Worm (Caenorhabditis elegans) whole organism, L1 larva: ENCODE data around the gene arrd-22.

Source experiments
- ama-1 ChIP-seq: fragments of 150-350 bp; optimal IDR thresholded peaks from 2 replicates; lab custom pipeline; 2014
- ces-1 ChIP-seq: fragments of 150-350 bp; optimal IDR thresholded peaks from 2 replicates; lab custom pipeline; 2014; ENCODE audit warnings: missing biosample characterization, missing genetic modification reagents, missing genetic modification characterization
- hlh-17 ChIP-seq: fragments of 200-800 bp; sonication (Bioruptor generic); optimal IDR thresholded peaks from 2 replicates; lab custom pipeline; 2018; ENCODE audit warnings: missing genetic modification characterization, mild to moderate bottlenecking, missing compliant biosample characterization, moderate library complexity, borderline replicate concordance
- lin-39 ChIP-seq: fragments of 150-350 bp; optimal IDR thresholded peaks from 2 replicates; lab custom pipeline; 2014; ENCODE audit warnings: missing biosample characterization, missing genetic modification reagents, missing genetic modification characterization
- lsy-2 ChIP-seq, 2 experiments: fragments of 150-350 bp; optimal IDR thresholded peaks; 2 replicates each; lab custom pipeline; 2014; ENCODE audit warnings: missing biosample characterization in 2 of 2, missing genetic modification characterization in 2 of 2
- mdl-1 ChIP-seq, 2 experiments: fragments of 150-350 bp; optimal IDR thresholded peaks; 2 replicates each; lab custom pipeline; 2014 to 2017; ENCODE audit warnings: missing biosample characterization in 2 of 2, missing genetic modification characterization in 2 of 2, inconsistent platforms in 1 of 2
- nhr-77 ChIP-seq: fragments of 150-350 bp; optimal IDR thresholded peaks from 2 replicates; lab custom pipeline; 2014; ENCODE audit warnings: missing biosample characterization, missing genetic modification characterization
- pqm-1 ChIP-seq: sonication (generic microtip); optimal IDR thresholded peaks from 3 replicates; lab custom pipeline; 2017; ENCODE audit warnings: missing biosample characterization, missing genetic modification characterization
- snpc-4 ChIP-seq: fragments of 150-350 bp; optimal IDR thresholded peaks from 2 replicates; lab custom pipeline; 2014; ENCODE audit warnings: missing biosample characterization, missing genetic modification characterization
- sup-37 ChIP-seq: fragments of 200-800 bp; sonication (Bioruptor generic); optimal IDR thresholded peaks from 2 replicates; lab custom pipeline; 2018; ENCODE audit warnings: mild to moderate bottlenecking, missing genetic modification characterization, missing compliant biosample characterization
- tbx-2 ChIP-seq: sonication (generic microtip); optimal IDR thresholded peaks from 2 replicates; lab custom pipeline; 2016; ENCODE audit warnings: missing genetic modification characterization, missing compliant biosample characterization
- unc-30 ChIP-seq: sonication (generic microtip); optimal IDR thresholded peaks from 2 replicates; lab custom pipeline; 2017; ENCODE audit warnings: missing biosample characterization, missing genetic modification characterization
- unc-62 ChIP-seq: fragments of 150-350 bp; optimal IDR thresholded peaks from 2 replicates; lab custom pipeline; 2014; ENCODE audit warnings: missing biosample characterization, missing genetic modification reagents, missing genetic modification characterization
- ztf-4 ChIP-seq: fragments of 150-350 bp; optimal IDR thresholded peaks from 2 replicates; lab custom pipeline; 2014; ENCODE audit warnings: missing biosample characterization, missing genetic modification characterization

ce11 chrV:3445090-3445832 lies 34.9 kb downstream of the arrd-22 start:
- TF ChIP-seq sup-37 (GFP tag; lab: Kevin White, UChicago) (no peak), unc-62 (GFP tag; lab: Kevin White, UChicago) (no peak), unc-30 (no peak), snpc-4 (tag; lab: Kevin White, UChicago) (no peak), nhr-77 (tag; lab: Kevin White, UChicago) (no peak), lin-39 (no peak), ztf-4 (tag; lab: Kevin White, UChicago) (no peak), hlh-17 (GFP tag; lab: Kevin White, UChicago) (no peak), mdl-1 (tag; optimal IDR thresholded peaks at IDR 0.05; lab: Kevin White, UChicago) (no peak), pqm-1 (tag; lab: Kevin White, UChicago) (no peak), ama-1 (lab: Kevin White, UChicago) (no peak), ces-1 (no peak), tbx-2 (tag; lab: Kevin White, UChicago) (no peak), lsy-2 (tag; optimal IDR thresholded peaks at IDR 0.05; lab: Kevin White, UChicago) (no peak)
